Worm (Caenorhabditis elegans) whole organism, L1 larva: Measurements from ENCODE around the gene set-22.

ENCODE experiments used
- C16A3.4 ChIP-seq: fragments of 150-350 bp; optimal IDR thresholded peaks from 2 replicates; lab custom pipeline; 2014; ENCODE audit warnings: missing biosample characterization, missing genetic modification characterization
- F16B12.6 ChIP-seq: fragments of 150-350 bp; optimal IDR thresholded peaks from 2 replicates; lab custom pipeline; 2014; ENCODE audit warnings: missing biosample characterization, missing genetic modification characterization
- aha-1 ChIP-seq: fragments of 150-350 bp; optimal IDR thresholded peaks from 2 replicates; lab custom pipeline; 2014; ENCODE audit warnings: missing biosample characterization, missing genetic modification characterization
- ama-1 ChIP-seq: fragments of 150-350 bp; optimal IDR thresholded peaks from 2 replicates; lab custom pipeline; 2014
- ceh-90 ChIP-seq: sonication (generic microtip); optimal IDR thresholded peaks from 2 replicates; lab custom pipeline; 2016; ENCODE audit warnings: missing genetic modification characterization, missing compliant biosample characterization
- dpl-1 ChIP-seq, 3 experiments: fragments of 150-350 bp in 2 of 3; sonication (generic microtip) in 1 of 3; optimal IDR thresholded peaks; 2 replicates each; lab custom pipeline; 2014 to 2017; ENCODE audit warnings: missing biosample characterization in 3 of 3, missing genetic modification characterization in 3 of 3, missing genetic modification reagents in 3 of 3
- dsc-1 ChIP-seq: sonication (generic microtip); optimal IDR thresholded peaks from 2 replicates; lab custom pipeline; 2016; ENCODE audit warnings: mild to moderate bottlenecking, missing genetic modification characterization, missing compliant biosample characterization
- egl-27 ChIP-seq, 2 experiments: fragments of 150-350 bp in 1 of 2; sonication (generic microtip); optimal IDR thresholded peaks; 3 replicates each; lab custom pipeline; 2017 to 2018; ENCODE audit warnings: missing biosample characterization in 2 of 2, missing genetic modification characterization in 2 of 2, missing genetic modification reagents in 2 of 2
- ets-5 ChIP-seq: fragments of 200-800 bp; sonication (Bioruptor generic); IDR thresholded peaks from 2 replicates; pipeline ENCODE4 v1.3.6; 2022; ENCODE audit warnings: missing genetic modification characterization, missing compliant biosample characterization
- fkh-4 ChIP-seq: sonication (generic microtip); optimal IDR thresholded peaks from 2 replicates; lab custom pipeline; 2016; ENCODE audit warnings: missing compliant biosample characterization, missing genetic modification characterization, borderline replicate concordance
- fkh-8 ChIP-seq: sonication (generic microtip); optimal IDR thresholded peaks from 2 replicates; lab custom pipeline; 2016; ENCODE audit warnings: mild to moderate bottlenecking, missing genetic modification characterization, missing compliant biosample characterization
- grh-1 ChIP-seq: fragments of 200-800 bp; sonication (Bioruptor generic); IDR thresholded peaks from 2 replicates; pipeline ENCODE4 v1.3.6; 2022; ENCODE audit warnings: missing genetic modification reagents, missing genetic modification characterization, missing compliant biosample characterization
- hlh-4 ChIP-seq: sonication (generic microtip); optimal IDR thresholded peaks from 2 replicates; lab custom pipeline; 2016; ENCODE audit warnings: mild to moderate bottlenecking, missing genetic modification characterization, missing compliant biosample characterization
- jun-1 ChIP-seq: fragments of 150-350 bp; optimal IDR thresholded peaks from 2 replicates; lab custom pipeline; 2014; ENCODE audit warnings: missing biosample characterization, missing genetic modification reagents, missing genetic modification characterization
- lin-13 ChIP-seq: fragments of 150-350 bp; optimal IDR thresholded peaks from 2 replicates; lab custom pipeline; 2014; ENCODE audit warnings: missing biosample characterization, missing genetic modification reagents, missing genetic modification characterization
- lin-14 ChIP-seq: fragments of 200-800 bp; sonication (Bioruptor generic); optimal IDR thresholded peaks from 2 replicates; lab custom pipeline; 2018; ENCODE audit warnings: mild to moderate bottlenecking, missing genetic modification characterization, moderate library complexity, missing compliant biosample characterization
- lin-39 ChIP-seq: fragments of 150-350 bp; optimal IDR thresholded peaks from 2 replicates; lab custom pipeline; 2014; ENCODE audit warnings: missing biosample characterization, missing genetic modification reagents, missing genetic modification characterization
- lsy-2 ChIP-seq, 2 experiments: fragments of 150-350 bp; optimal IDR thresholded peaks; 2 replicates each; lab custom pipeline; 2014; ENCODE audit warnings: missing biosample characterization in 2 of 2, missing genetic modification characterization in 2 of 2
- nhr-11 ChIP-seq: fragments of 150-350 bp; optimal IDR thresholded peaks from 2 replicates; lab custom pipeline; 2014; ENCODE audit warnings: missing biosample characterization, missing genetic modification characterization
- nhr-12 ChIP-seq: sonication (generic microtip); optimal IDR thresholded peaks from 2 replicates; lab custom pipeline; 2017; ENCODE audit warnings: missing biosample characterization, missing genetic modification characterization
- nhr-237 ChIP-seq: fragments of 150-350 bp; optimal IDR thresholded peaks from 2 replicates; lab custom pipeline; 2014; ENCODE audit warnings: missing biosample characterization, missing genetic modification characterization
- nhr-28 ChIP-seq: fragments of 150-350 bp; optimal IDR thresholded peaks from 2 replicates; lab custom pipeline; 2014; ENCODE audit warnings: missing biosample characterization, missing genetic modification characterization
- nhr-84 ChIP-seq: sonication (generic microtip); optimal IDR thresholded peaks from 2 replicates; lab custom pipeline; 2017; ENCODE audit warnings: missing biosample characterization, missing genetic modification characterization
- nhr-85 ChIP-seq: sonication (generic microtip); peaks from one replicate; lab custom pipeline; 2016; ENCODE audit warnings: missing genetic modification characterization, inconsistent platforms, missing compliant biosample characterization
- nhr-90 ChIP-seq: sonication (generic microtip); optimal IDR thresholded peaks from 2 replicates; lab custom pipeline; 2016; ENCODE audit warnings: mild to moderate bottlenecking, missing genetic modification characterization, missing compliant biosample characterization; ENCODE audit not compliant: poor library complexity
- pax-3 ChIP-seq: fragments of 200-800 bp; sonication (Bioruptor generic); optimal IDR thresholded peaks from 2 replicates; lab custom pipeline; 2018; ENCODE audit warnings: mild to moderate bottlenecking, missing genetic modification characterization, moderate library complexity, missing compliant biosample characterization
- pqm-1 ChIP-seq: sonication (generic microtip); optimal IDR thresholded peaks from 3 replicates; lab custom pipeline; 2017; ENCODE audit warnings: missing biosample characterization, missing genetic modification characterization
- snpc-4 ChIP-seq: fragments of 150-350 bp; optimal IDR thresholded peaks from 2 replicates; lab custom pipeline; 2014; ENCODE audit warnings: missing biosample characterization, missing genetic modification characterization
- snu-23 ChIP-seq: sonication (generic microtip); optimal IDR thresholded peaks from 2 replicates; lab custom pipeline; 2016; ENCODE audit warnings: missing genetic modification characterization, missing compliant biosample characterization
- sox-4 ChIP-seq: sonication (generic microtip); optimal IDR thresholded peaks from 2 replicates; lab custom pipeline; 2016; ENCODE audit warnings: missing genetic modification characterization, missing compliant biosample characterization
- tlp-1 ChIP-seq: fragments of 150-350 bp; optimal IDR thresholded peaks from 2 replicates; lab custom pipeline; 2014; ENCODE audit warnings: missing biosample characterization, missing genetic modification characterization
- unc-30 ChIP-seq: sonication (generic microtip); optimal IDR thresholded peaks from 2 replicates; lab custom pipeline; 2017; ENCODE audit warnings: missing biosample characterization, missing genetic modification characterization
- unc-62 ChIP-seq: fragments of 150-350 bp; optimal IDR thresholded peaks from 2 replicates; lab custom pipeline; 2014; ENCODE audit warnings: missing biosample characterization, missing genetic modification reagents, missing genetic modification characterization
- unc-98 ChIP-seq: fragments of 200-800 bp; sonication (Bioruptor generic); IDR thresholded peaks from 2 replicates; pipeline ENCODE4 v1.3.6; 2022; ENCODE audit warnings: missing genetic modification characterization, missing compliant biosample characterization
- zag-1 ChIP-seq: fragments of 150-350 bp; optimal IDR thresholded peaks from 2 replicates; lab custom pipeline; 2014; ENCODE audit warnings: missing biosample characterization, missing genetic modification characterization

Gene set-22

DNA sequence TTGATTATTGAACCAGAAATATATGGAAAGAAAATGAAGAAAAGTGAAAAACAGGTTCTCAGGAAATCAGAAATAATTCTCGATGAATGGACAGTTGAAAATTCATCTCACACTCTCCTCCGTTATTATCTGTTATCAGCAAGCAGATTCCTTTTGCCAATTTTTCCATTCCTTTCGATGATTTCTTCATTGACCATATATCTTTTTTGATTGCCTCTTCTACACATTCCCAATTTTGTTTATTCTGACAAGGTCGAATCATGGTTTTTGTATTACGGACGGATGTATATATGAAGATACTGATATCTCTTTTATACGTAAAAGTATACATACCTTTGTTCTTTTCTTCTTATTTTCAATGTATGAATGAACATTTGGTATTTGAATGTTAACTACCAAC lies 24.0 kb downstream of the set-22 start (continued):
- TF ChIP-seq grh-1, result peak; percentile 24; the same call in 1 of the 2 replicates
- TF ChIP-seq aha-1 (tag; lab: Kevin White, UChicago), result no peak

DNA sequence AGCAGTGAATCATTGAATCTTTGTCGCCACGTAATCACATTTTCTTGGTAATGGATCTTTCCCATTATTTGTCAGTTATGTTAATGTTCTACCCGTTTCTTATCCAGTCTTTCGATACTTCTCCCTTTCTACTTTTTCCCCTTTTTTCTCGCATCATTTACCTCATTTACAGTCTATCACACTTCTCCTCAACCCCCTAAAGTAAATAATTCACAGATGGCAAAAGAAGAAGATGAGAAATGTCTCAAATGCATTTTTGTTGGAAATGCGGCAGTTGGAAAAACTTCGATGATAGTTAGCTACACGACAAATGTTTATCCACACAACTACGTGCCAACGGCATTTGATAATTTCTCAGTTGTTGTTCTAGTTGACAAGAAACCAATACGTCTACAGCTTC lies 25.4 kb downstream of the set-22 start, which contains the start of gene chw-1:
TSS of gene chw-1 (plus strand) at position 217 of the 400 bp plus-strand sequence.
- TF ChIP-seq dpl-1 (GFP tag; optimal IDR thresholded peaks at IDR 0.05; lab: Kevin White, UChicago), result no peak
- TF ChIP-seq nhr-237 (tag; lab: Kevin White, UChicago), result no peak
- TF ChIP-seq nhr-85 (tag; lab: Kevin White, UChicago), result peak; percentile 32

DNA sequence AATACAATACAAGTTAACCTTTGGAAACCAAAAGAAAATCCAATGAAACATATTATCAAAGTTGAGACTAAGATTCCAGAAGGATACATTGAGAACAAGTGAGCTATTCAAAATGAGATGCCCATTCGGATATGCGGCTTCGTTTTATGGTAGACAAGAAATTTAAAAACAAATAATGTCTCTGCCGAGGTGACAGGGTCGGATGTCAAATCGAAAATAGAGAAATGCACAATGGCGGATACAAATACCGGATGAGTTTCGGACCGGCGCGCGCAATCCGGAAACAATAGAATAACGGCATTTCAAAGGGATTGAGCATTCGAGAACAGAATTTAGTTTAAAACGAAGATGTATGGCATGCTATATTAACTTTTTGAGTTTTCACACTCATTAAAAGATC lies 26.6 kb downstream of the set-22 start, which contains the start of gene F22E12.3:
TSS of gene F22E12.3 (minus strand) at position 101 of the 400 bp plus-strand sequence.
- TF ChIP-seq unc-62 (GFP tag; lab: Kevin White, UChicago), result no peak
- TF ChIP-seq snpc-4, result no peak
- no peak for TF ChIP-seq snu-23 (GFP tag; lab: Kevin White, UChicago)
- no peak for TF ChIP-seq unc-30 (tag; lab: Kevin White, UChicago)
- TF ChIP-seq nhr-11 (tag; lab: Kevin White, UChicago), result no peak

DNA sequence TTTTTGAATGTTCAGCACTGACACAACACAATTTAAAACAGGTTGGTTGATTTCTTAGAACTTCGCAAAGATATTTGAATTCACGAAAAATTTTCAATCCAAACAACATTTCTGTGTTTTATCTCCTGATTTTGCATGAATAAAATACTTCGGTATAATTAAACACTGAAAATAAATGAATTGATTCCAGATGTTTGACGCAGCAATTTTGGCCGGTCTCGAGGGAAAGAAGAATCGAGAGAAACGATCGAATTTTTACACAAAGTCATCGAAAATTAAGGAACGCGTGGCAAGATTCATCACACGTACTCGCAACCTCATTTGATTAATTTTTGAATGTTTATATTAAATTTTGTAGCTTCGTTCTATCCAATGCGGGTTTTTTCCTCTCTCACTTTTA lies 27.4 kb downstream of the set-22 start:
- TF ChIP-seq hlh-4 (tag; lab: Kevin White, UChicago) (no peak), C16A3.4 (tag; lab: Kevin White, UChicago) (no peak), nhr-12 (tag; lab: Kevin White, UChicago) (no peak), nhr-85 (tag; lab: Kevin White, UChicago) (peak; percentile 61), fkh-4 (tag; lab: Kevin White, UChicago) (peak; percentile 87), dsc-1 (tag; lab: Kevin White, UChicago) (peak; percentile 96), jun-1 (no peak)

DNA sequence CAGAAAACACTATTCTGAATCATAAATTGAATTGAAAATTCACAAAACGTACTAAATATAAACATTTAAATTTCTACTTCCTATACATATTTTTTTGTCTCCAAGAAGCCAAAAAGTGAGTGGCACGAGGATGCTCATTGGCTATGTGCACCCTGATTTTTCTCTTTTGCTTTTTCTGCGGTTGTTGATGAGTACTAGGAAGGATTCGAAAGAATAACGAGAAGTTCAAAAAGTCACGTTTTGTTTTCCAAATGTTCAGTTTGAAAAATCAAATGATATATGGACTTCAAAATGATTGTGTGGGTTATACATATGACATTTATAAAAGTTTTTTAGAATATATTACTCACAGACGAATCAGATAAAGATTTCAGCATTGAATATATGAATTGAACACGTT lies 28.0 kb downstream of the set-22 start:
- TF ChIP-seq pqm-1 (no peak), dsc-1 (tag; lab: Kevin White, UChicago) (no peak), lin-13 (GFP tag; lab: Kevin White, UChicago) (no peak), egl-27 (tag; optimal IDR thresholded peaks at IDR 0.05; lab: Kevin White, UChicago) (no peak), ama-1 (lab: Kevin White, UChicago) (no peak), unc-98 (GFP tag; lab: Robert Waterston, UW) (no peak), sox-4 (tag; lab: Kevin White, UChicago) (no peak), lin-39 (tag; lab: Kevin White, UChicago) (no peak), lin-14 (GFP tag; lab: Kevin White, UChicago) (peak; percentile 41), F16B12.6 (tag; lab: Kevin White, UChicago) (no peak), pax-3 (tag; lab: Kevin White, UChicago) (no peak), ceh-90 (tag; lab: Kevin White, UChicago) (no peak), nhr-28 (tag; lab: Kevin White, UChicago) (no peak), nhr-90 (tag; lab: Kevin White, UChicago) (no peak), tlp-1 (no peak), lsy-2 (tag; optimal IDR thresholded peaks at IDR 0.05; lab: Kevin White, UChicago) (peak in 1 of 2 experiments; percentile 12), nhr-84 (tag; lab: Kevin White, UChicago) (no peak), fkh-8 (tag; lab: Kevin White, UChicago) (peak; percentile 33), ets-5 (no peak), zag-1 (tag; lab: Kevin White, UChicago) (no peak)
